Fruit fly (Drosophila melanogaster) whole organism, embryonic: ENCODE results near the gene CG18095.

Experiments used
- Antp ChIP-seq: fragments of 200-800 bp; sonication (Bioruptor generic); optimal IDR thresholded peaks from 3 replicates; lab custom pipeline; 2016; ENCODE audit warnings: missing biosample characterization, missing genetic modification characterization
- BtbVII ChIP-seq: fragments of 200-800 bp; sonication (Bioruptor generic); optimal IDR thresholded peaks from 3 replicates; lab custom pipeline; 2017; ENCODE audit warnings: missing biosample characterization, mild to moderate bottlenecking, missing genetic modification characterization
- CG10654 ChIP-seq: fragments of 200-800 bp; sonication (Bioruptor generic); optimal IDR thresholded peaks from 2 replicates; lab custom pipeline; 2016; ENCODE audit warnings: missing biosample characterization, missing genetic modification characterization
- CG11696 ChIP-seq: fragments of 200-800 bp; sonication (Bioruptor generic); IDR thresholded peaks from 2 replicates; pipeline ENCODE4 v1.3.6; 2022; ENCODE audit warnings: missing biosample characterization, missing genetic modification characterization
- CG13123 ChIP-seq: fragments of 200-800 bp; sonication (Bioruptor generic); optimal IDR thresholded peaks from 2 replicates; lab custom pipeline; 2016; ENCODE audit warnings: missing biosample characterization, missing genetic modification characterization
- CG14667 ChIP-seq: fragments of 200-800 bp; sonication (Bioruptor generic); IDR thresholded peaks from 2 replicates; pipeline ENCODE4 v1.3.6; 2022; ENCODE audit warnings: missing biosample characterization, missing genetic modification characterization
- CG17328 ChIP-seq: fragments of 200-800 bp; sonication (Bioruptor generic); IDR thresholded peaks from 2 replicates; pipeline ENCODE4 v1.3.6; 2022; ENCODE audit warnings: missing biosample characterization, missing genetic modification characterization
- CG17802 ChIP-seq: fragments of 200-800 bp; sonication (Bioruptor generic); optimal IDR thresholded peaks from 2 replicates; lab custom pipeline; 2018; ENCODE audit warnings: missing biosample characterization, mild to moderate bottlenecking, missing genetic modification characterization, moderate library complexity
- CG2199 ChIP-seq: fragments of 200-800 bp; sonication (Bioruptor generic); IDR thresholded peaks from 3 replicates; pipeline ENCODE4 v1.3.6; 2022; ENCODE audit warnings: missing biosample characterization, missing genetic modification characterization
- CG2712 ChIP-seq: fragments of 200-800 bp; optimal IDR thresholded peaks from 3 replicates; lab custom pipeline; 2019; ENCODE audit warnings: missing biosample characterization, mild to moderate bottlenecking, missing genetic modification characterization, moderate library complexity
- CG30020 ChIP-seq: fragments of 200-800 bp; optimal IDR thresholded peaks from 2 replicates; lab custom pipeline; 2019; ENCODE audit warnings: missing biosample characterization, mild to moderate bottlenecking, missing genetic modification characterization, moderate library complexity
- CG33557 ChIP-seq: fragments of 200-800 bp; sonication (Bioruptor generic); optimal IDR thresholded peaks from 2 replicates; lab custom pipeline; 2019; ENCODE audit warnings: missing biosample characterization, mild to moderate bottlenecking, missing genetic modification characterization, moderate library complexity
- CG3407 ChIP-seq: fragments of 200-800 bp; sonication (Bioruptor generic); optimal IDR thresholded peaks from 2 replicates; lab custom pipeline; 2018; ENCODE audit warnings: missing biosample characterization, mild to moderate bottlenecking, missing genetic modification characterization
- CG3995 ChIP-seq: fragments of 200-800 bp; sonication (Bioruptor generic); optimal IDR thresholded peaks from 3 replicates; lab custom pipeline; 2016; ENCODE audit warnings: missing biosample characterization, missing genetic modification characterization
- CG4360 ChIP-seq: fragments of 200-800 bp; sonication (Bioruptor generic); IDR thresholded peaks from 2 replicates; pipeline ENCODE4 v1.3.6; 2022; ENCODE audit warnings: missing biosample characterization, missing genetic modification characterization
- CG4424 ChIP-seq: fragments of 200-800 bp; sonication (Bioruptor generic); optimal IDR thresholded peaks from 3 replicates; lab custom pipeline; 2016; ENCODE audit warnings: missing biosample characterization, missing genetic modification characterization
- CG4707 ChIP-seq: fragments of 200-800 bp; sonication (Bioruptor generic); optimal IDR thresholded peaks from 2 replicates; lab custom pipeline; 2018; ENCODE audit warnings: missing biosample characterization, mild to moderate bottlenecking, missing genetic modification characterization, moderate library complexity
- CG9727 ChIP-seq: fragments of 200-800 bp; sonication (Bioruptor generic); optimal IDR thresholded peaks from 3 replicates; lab custom pipeline; 2017; ENCODE audit warnings: missing biosample characterization, mild to moderate bottlenecking, missing genetic modification characterization
- CTCF ChIP-seq: fragments of 200-800 bp; sonication (Bioruptor generic); optimal IDR thresholded peaks from 2 replicates; lab custom pipeline; 2017; ENCODE audit warnings: missing biosample characterization, mild to moderate bottlenecking, missing genetic modification characterization, moderate library complexity
- Doc3 ChIP-seq: fragments of 200-800 bp; sonication (Bioruptor generic); IDR thresholded peaks from 3 replicates; pipeline ENCODE4 v1.3.6; 2022; ENCODE audit warnings: missing biosample characterization, missing genetic modification characterization; ENCODE audit not compliant: partially characterized antibody
- Fer2 ChIP-seq: fragments of 200-800 bp; sonication (Bioruptor generic); optimal IDR thresholded peaks from 2 replicates; lab custom pipeline; 2018; ENCODE audit warnings: missing biosample characterization, mild to moderate bottlenecking, missing genetic modification characterization, moderate library complexity
- HLH4C ChIP-seq: fragments of 200-800 bp; sonication (Bioruptor generic); IDR thresholded peaks from 3 replicates; pipeline ENCODE4 v1.3.6; 2022; ENCODE audit warnings: missing biosample characterization, missing genetic modification characterization; ENCODE audit not compliant: partially characterized antibody
- Hmr ChIP-seq: fragments of 200-800 bp; sonication (Bioruptor generic); optimal IDR thresholded peaks from 3 replicates; lab custom pipeline; 2017; ENCODE audit warnings: mild to moderate bottlenecking, missing biosample characterization, missing genetic modification reagents, missing genetic modification characterization
- Max ChIP-seq: fragments of 200-800 bp; sonication (Bioruptor generic); optimal IDR thresholded peaks from 2 replicates; lab custom pipeline; 2016; ENCODE audit warnings: missing biosample characterization, mild to moderate bottlenecking, missing genetic modification characterization
- Rx ChIP-seq: fragments of 200-800 bp; sonication (Bioruptor generic); IDR thresholded peaks from 2 replicates; pipeline ENCODE4 v1.3.6; 2022; ENCODE audit warnings: missing biosample characterization, missing genetic modification characterization
- Six4 ChIP-seq: fragments of 200-800 bp; sonication (Bioruptor generic); optimal IDR thresholded peaks from 2 replicates; lab custom pipeline; 2016; ENCODE audit warnings: missing biosample characterization, missing genetic modification characterization
- TFAM ChIP-seq: fragments of 200-800 bp; sonication (Bioruptor generic); optimal IDR thresholded peaks from 2 replicates; lab custom pipeline; 2017; ENCODE audit warnings: missing biosample characterization, missing genetic modification characterization, inconsistent platforms
- bigmax ChIP-seq: fragments of 200-800 bp; sonication (Bioruptor generic); optimal IDR thresholded peaks from 2 replicates; lab custom pipeline; 2018; ENCODE audit warnings: missing biosample characterization, mild to moderate bottlenecking, missing genetic modification characterization
- caup ChIP-seq: fragments of 200-800 bp; sonication (Bioruptor generic); optimal IDR thresholded peaks from 3 replicates; lab custom pipeline; 2017; ENCODE audit warnings: missing biosample characterization, mild to moderate bottlenecking, missing genetic modification characterization, moderate library complexity; ENCODE audit not compliant: severe bottlenecking
- dimm ChIP-seq: fragments of 200-800 bp; sonication (Bioruptor generic); IDR thresholded peaks from 2 replicates; pipeline ENCODE4 v1.3.6; 2022; ENCODE audit warnings: missing biosample characterization, missing genetic modification characterization
- ems ChIP-seq: fragments of 200-800 bp; sonication (Bioruptor generic); optimal IDR thresholded peaks from 3 replicates; lab custom pipeline; 2016; ENCODE audit warnings: missing biosample characterization, missing genetic modification characterization
- esg ChIP-seq: fragments of 200-800 bp; sonication (Bioruptor generic); conservative IDR thresholded peaks from 2 replicates; pipeline ENCODE4 v1.3.6; 2022; ENCODE audit warnings: missing biosample characterization, missing genetic modification characterization
- ewg ChIP-seq: fragments of 200-800 bp; sonication (Bioruptor generic); optimal IDR thresholded peaks from 3 replicates; lab custom pipeline; 2017; ENCODE audit warnings: mild to moderate bottlenecking, missing biosample characterization, missing genetic modification reagents, missing genetic modification characterization
- gfzf ChIP-seq: fragments of 200-800 bp; sonication (Bioruptor generic); optimal IDR thresholded peaks from 2 replicates; lab custom pipeline; 2016; ENCODE audit warnings: missing biosample characterization, mild to moderate bottlenecking, missing genetic modification characterization, moderate library complexity
- grau ChIP-seq: fragments of 200-800 bp; optimal IDR thresholded peaks from 3 replicates; lab custom pipeline; 2019; ENCODE audit warnings: missing biosample characterization, mild to moderate bottlenecking, missing genetic modification characterization, moderate library complexity
- ham ChIP-seq: fragments of 200-800 bp; sonication (Bioruptor generic); IDR thresholded peaks from 2 replicates; pipeline ENCODE4 v1.3.6; 2022; ENCODE audit warnings: missing biosample characterization, missing genetic modification characterization
- lola ChIP-seq, 3 experiments: fragments of >200 bp in 2 of 3; fragments of 200-800 bp in 1 of 3; sonication (Bioruptor generic) in 1 of 3; optimal IDR thresholded peaks; 2 replicates each; lab custom pipeline; 2017 to 2019; ENCODE audit warnings: missing biosample characterization in 3 of 3, missing genetic modification characterization in 3 of 3, mild to moderate bottlenecking in 1 of 3, moderate library complexity in 1 of 3
- mld ChIP-seq: fragments of 200-800 bp; sonication (Bioruptor generic); IDR thresholded peaks from 3 replicates; pipeline ENCODE4 v1.3.6; 2022; ENCODE audit warnings: missing biosample characterization, missing genetic modification characterization; ENCODE audit not compliant: partially characterized antibody
- oc ChIP-seq: fragments of 200-800 bp; sonication (Bioruptor generic); optimal IDR thresholded peaks from 2 replicates; lab custom pipeline; 2018; ENCODE audit warnings: missing biosample characterization, mild to moderate bottlenecking, missing genetic modification characterization, moderate library complexity
- otp ChIP-seq: fragments of 200-800 bp; sonication (Bioruptor generic); IDR thresholded peaks from 3 replicates; pipeline ENCODE4, ENCODE4 v1.3.6; 2022; ENCODE audit warnings: missing biosample characterization, missing genetic modification characterization
- pan ChIP-seq, 4 experiments: fragments of >200 bp in 3 of 4; fragments of 200-800 bp in 1 of 4; sonication (Bioruptor generic) in 1 of 4; optimal IDR thresholded peaks in 3 of 4; IDR thresholded peaks in 1 of 4; 2 replicates each; pipeline versions ENCODE4 v1.3.6 to Lab custom; 2017 to 2022; ENCODE audit warnings: missing biosample characterization in 2 of 4, missing genetic modification characterization in 2 of 4, mixed read lengths in 1 of 4
- repo ChIP-seq: fragments of 200-800 bp; sonication (Bioruptor generic); optimal IDR thresholded peaks from 2 replicates; lab custom pipeline; 2016; ENCODE audit warnings: missing biosample characterization, missing genetic modification characterization
- rib ChIP-seq: fragments of 200-800 bp; sonication (Bioruptor generic); IDR thresholded peaks from 2 replicates; pipeline ENCODE4 v1.3.6; 2022; ENCODE audit warnings: missing biosample characterization, missing genetic modification characterization
- sens-2 ChIP-seq: fragments of 200-800 bp; sonication (Bioruptor generic); IDR thresholded peaks from 2 replicates; pipeline ENCODE4 v1.3.6; 2022; ENCODE audit warnings: missing biosample characterization, missing genetic modification characterization
- seq ChIP-seq: fragments of 200-800 bp; sonication (Bioruptor generic); IDR thresholded peaks from 2 replicates; pipeline ENCODE4 v1.3.6; 2022; ENCODE audit warnings: missing biosample characterization, missing genetic modification characterization
- sna ChIP-seq: fragments of 200-800 bp; sonication (Bioruptor generic); IDR thresholded peaks from 2 replicates; pipeline ENCODE4 v1.3.6; 2022; ENCODE audit warnings: missing biosample characterization, missing genetic modification characterization; ENCODE audit not compliant: partially characterized antibody
- sr ChIP-seq: fragments of 200-800 bp; sonication (Bioruptor generic); IDR thresholded peaks from 3 replicates; pipeline ENCODE4 v1.3.6; 2022; ENCODE audit warnings: missing biosample characterization, missing genetic modification characterization
- stc ChIP-seq: fragments of 200-800 bp; sonication (Bioruptor generic); IDR thresholded peaks from 2 replicates; pipeline ENCODE4 v1.3.6; 2022; ENCODE audit warnings: missing biosample characterization, missing genetic modification characterization

Gene CG18095

dm6 chr2L:14024051-14024745 is 7.1 kb downstream of the CG18095 start (continued):
- TF ChIP-seq pan (optimal IDR thresholded peaks at IDR 0.05; lab: Kevin White, UChicago) (no peak), pan (GFP tag; optimal IDR thresholded peaks at IDR 0.05 in 1 of 2, IDR thresholded peaks at IDR 0.05 in 1 of 2) (peak in 1 of 2 experiments; percentile 98), Fer2 (tag; lab: Kevin White, UChicago) (peak; percentile 99), TFAM (GFP tag; lab: Kevin White, UChicago) (peak; percentile 97), CG2712 (tag; lab: Kevin White, UChicago) (peak; percentile 98), CG2199 (GFP tag; lab: Robert Waterston, UW) (peak; percentile 99), grau (tag; lab: Kevin White, UChicago) (peak; percentile 94), sr (GFP tag; lab: Robert Waterston, UW) (peak; percentile 100), CG3407 (peak; percentile 100), ems (GFP tag; lab: Kevin White, UChicago) (peak; percentile 98), ham (GFP tag; lab: Robert Waterston, UW) (peak; percentile 84; the same call in 1 of the 2 replicates), dimm (GFP tag; lab: Robert Waterston, UW) (peak; percentile 95), CG4707 (GFP tag; lab: Kevin White, UChicago) (peak; percentile 99), Doc3 (GFP tag; lab: Robert Waterston, UW) (no peak), CG4424 (GFP tag; lab: Kevin White, UChicago) (peak; percentile 98), CG13123 (GFP tag; lab: Kevin White, UChicago) (peak; percentile 100), CG9727 (GFP tag; lab: Kevin White, UChicago) (peak; percentile 100), CG17328 (GFP tag; lab: Robert Waterston, UW) (peak; percentile 98), CG14667 (GFP tag; lab: Robert Waterston, UW) (peak; percentile 92), CG17802 (tag; lab: Kevin White, UChicago) (peak; percentile 94), stc (GFP tag; lab: Robert Waterston, UW) (peak; percentile 98), rib (GFP tag; lab: Robert Waterston, UW) (peak; percentile 99), CG33557 (peak; percentile 100), otp (peak; percentile 100), CG11696 (peak; percentile 97), gfzf (peak; percentile 50), esg (GFP tag; lab: Robert Waterston, UW) (peak; percentile 81), repo (GFP tag; lab: Kevin White, UChicago) (peak; percentile 99), Max (peak; percentile 98), sens-2 (GFP tag; lab: Robert Waterston, UW) (peak; percentile 98), Rx (peak; percentile 97), BtbVII (GFP tag; lab: Kevin White, UChicago) (peak; percentile 100), CG30020 (tag; lab: Kevin White, UChicago) (peak; percentile 85), CG10654 (peak; percentile 100), oc (tag; lab: Kevin White, UChicago) (peak; percentile 99), seq (GFP tag; lab: Robert Waterston, UW) (peak; percentile 99), caup (peak; percentile 100), CTCF (GFP tag; lab: Kevin White, UChicago) (peak; percentile 80), sna (peak; percentile 65; the same call in 1 of the 2 replicates), bigmax (peak; percentile 93), HLH4C (peak; percentile 30; the same call in 1 of the 3 replicates), CG3995 (GFP tag; lab: Kevin White, UChicago) (peak; percentile 84), Hmr (GFP tag; lab: Kevin White, UChicago) (peak; percentile 100), mld (GFP tag; lab: Robert Waterston, UW) (peak; percentile 38; the same call in 1 of the 3 replicates), Six4 (GFP tag; lab: Kevin White, UChicago) (peak; percentile 99), ewg (peak; percentile 99), Antp (GFP tag; lab: Kevin White, UChicago) (peak; percentile 99), lola (GFP tag; optimal IDR thresholded peaks at IDR 0.05; lab: Kevin White, UChicago) (peak in 1 of 3 experiments; percentile 98), CG4360 (peak; percentile 98)
